Fruit fly (Drosophila melanogaster): Measurements from ENCODE around the gene Ahcy.

dm6 chrX:15401861-15402260, 48.2 kb upstream of the Ahcy start:
- TF ChIP-seq Hr96 (GFP tag; optimal IDR thresholded peaks at IDR 0.05) (no peak), CG33017 (tag; optimal IDR thresholded peaks at IDR 0.05) (no peak), CG11617 (GFP tag; optimal IDR thresholded peaks at IDR 0.05) (no peak), kay (GFP tag; ENCODE audit: borderline replicate concordance) (no peak), CG12768 (GFP tag; optimal IDR thresholded peaks at IDR 0.05) (no peak), ovo (GFP tag; optimal IDR thresholded peaks at IDR 0.05) (no peak), CG1620 (GFP tag; optimal IDR thresholded peaks at IDR 0.05) (no peak), cnc (optimal IDR thresholded peaks at IDR 0.05) (no peak), tj (GFP tag; optimal IDR thresholded peaks at IDR 0.05) (no peak), CG14711 (tag; optimal IDR thresholded peaks at IDR 0.05) (no peak), pad (GFP tag; optimal IDR thresholded peaks at IDR 0.05) (no peak)

All from whole organism, adult.